Fruit fly (Drosophila melanogaster) whole organism, embryonic: ENCODE measurements around the gene krz.
A peak's percentile ranks its signal among the peaks of the same experiment; 100 is the strongest.

Experiments used
- ATbp ChIP-seq: fragments of 200-800 bp; sonication (Bioruptor generic); optimal IDR thresholded peaks from 2 replicates; lab custom pipeline; 2017; ENCODE audit warnings: missing biosample characterization, mild to moderate bottlenecking, missing genetic modification characterization, missing genetic modification reagents
- Asciz ChIP-seq: fragments of 200-800 bp; sonication (Bioruptor generic); optimal IDR thresholded peaks from 2 replicates; lab custom pipeline; 2017; ENCODE audit warnings: missing biosample characterization, mild to moderate bottlenecking, missing genetic modification characterization, missing genetic modification reagents
- Atf6 ChIP-seq: fragments of 200-800 bp; sonication (Bioruptor generic); IDR thresholded peaks from 2 replicates; pipeline ENCODE4 v1.3.6; 2022; ENCODE audit warnings: missing biosample characterization, missing genetic modification characterization
- Bgb ChIP-seq: fragments of 200-800 bp; sonication (Bioruptor generic); IDR thresholded peaks from 2 replicates; pipeline ENCODE4 v1.3.6; 2022; ENCODE audit warnings: missing biosample characterization, missing genetic modification characterization; ENCODE audit not compliant: partially characterized antibody
- CG10267 ChIP-seq: fragments of 200-800 bp; sonication (Bioruptor generic); optimal IDR thresholded peaks from 2 replicates; lab custom pipeline; 2018; ENCODE audit warnings: missing biosample characterization, mild to moderate bottlenecking, missing genetic modification characterization, moderate library complexity
- CG12155 ChIP-seq: fragments of 200-800 bp; sonication (Bioruptor generic); optimal IDR thresholded peaks from 3 replicates; lab custom pipeline; 2016; ENCODE audit warnings: missing biosample characterization, missing genetic modification characterization
- CG12391 ChIP-seq: fragments of 200-800 bp; sonication (Bioruptor generic); optimal IDR thresholded peaks from 3 replicates; lab custom pipeline; 2018; ENCODE audit warnings: missing biosample characterization, mild to moderate bottlenecking, missing genetic modification characterization, moderate library complexity
- CG12659 ChIP-seq: fragments of 200-800 bp; sonication (Bioruptor generic); optimal IDR thresholded peaks from 3 replicates; lab custom pipeline; 2017; ENCODE audit warnings: mild to moderate bottlenecking, missing biosample characterization, missing genetic modification reagents, missing genetic modification characterization
- CG12744 ChIP-seq: fragments of 200-800 bp; sonication (Bioruptor generic); optimal IDR thresholded peaks from 2 replicates; lab custom pipeline; 2016; ENCODE audit warnings: missing biosample characterization, missing genetic modification characterization
- CG13287 ChIP-seq: fragments of 200-800 bp; sonication (Bioruptor generic); IDR thresholded peaks from 2 replicates; pipeline ENCODE4 v1.3.6; 2022; ENCODE audit warnings: missing biosample characterization, missing genetic modification characterization; ENCODE audit not compliant: partially characterized antibody
- CG14014 ChIP-seq: fragments of 200-800 bp; sonication (Bioruptor generic); IDR thresholded peaks from 2 replicates; pipeline ENCODE4 v1.3.6; 2022; ENCODE audit warnings: missing biosample characterization, missing genetic modification characterization
- CG1603 ChIP-seq: fragments of 200-800 bp; sonication (Bioruptor generic); optimal IDR thresholded peaks from 2 replicates; lab custom pipeline; 2019; ENCODE audit warnings: missing biosample characterization, mild to moderate bottlenecking, missing genetic modification characterization, moderate library complexity
- CG2120 ChIP-seq: fragments of 200-800 bp; sonication (Bioruptor generic); optimal IDR thresholded peaks from 3 replicates; lab custom pipeline; 2016; ENCODE audit warnings: missing biosample characterization, missing genetic modification characterization
- CG2712 ChIP-seq: fragments of 200-800 bp; optimal IDR thresholded peaks from 3 replicates; lab custom pipeline; 2019; ENCODE audit warnings: missing biosample characterization, mild to moderate bottlenecking, missing genetic modification characterization, moderate library complexity
- CG30020 ChIP-seq: fragments of 200-800 bp; optimal IDR thresholded peaks from 2 replicates; lab custom pipeline; 2019; ENCODE audit warnings: missing biosample characterization, mild to moderate bottlenecking, missing genetic modification characterization, moderate library complexity
- CG33213 ChIP-seq: fragments of 200-800 bp; sonication (Bioruptor generic); optimal IDR thresholded peaks from 3 replicates; lab custom pipeline; 2016; ENCODE audit warnings: missing biosample characterization, missing genetic modification characterization
- CG3847 ChIP-seq: fragments of 200-800 bp; sonication (Bioruptor generic); IDR thresholded peaks from 2 replicates; pipeline ENCODE4 v1.3.6; 2022; ENCODE audit warnings: missing biosample characterization, missing genetic modification characterization
- CG4617 ChIP-seq: fragments of 200-800 bp; sonication (Bioruptor generic); optimal IDR thresholded peaks from 3 replicates; lab custom pipeline; 2016; ENCODE audit warnings: missing biosample characterization, missing genetic modification characterization, borderline replicate concordance
- CrebB ChIP-seq: fragments of 200-800 bp; sonication (Bioruptor generic); optimal IDR thresholded peaks from 3 replicates; lab custom pipeline; 2018; ENCODE audit warnings: missing biosample characterization, mild to moderate bottlenecking, missing genetic modification characterization
- E2f2 ChIP-seq: fragments of 200-800 bp; sonication (Bioruptor generic); IDR thresholded peaks from 2 replicates; pipeline ENCODE4 v1.3.6; 2022; ENCODE audit warnings: missing biosample characterization, missing genetic modification characterization
- Ets97D ChIP-seq: fragments of 200-800 bp; sonication (Bioruptor generic); optimal IDR thresholded peaks from 3 replicates; lab custom pipeline; 2016; ENCODE audit warnings: missing biosample characterization, missing genetic modification characterization
- Fer1 ChIP-seq: fragments of 200-800 bp; sonication (Bioruptor generic); optimal IDR thresholded peaks from 2 replicates; lab custom pipeline; 2017; ENCODE audit warnings: missing biosample characterization, mild to moderate bottlenecking, missing genetic modification characterization
- Hr39 ChIP-seq: fragments of >200 bp; optimal IDR thresholded peaks from 2 replicates; lab custom pipeline; 2017
- Jarid2 ChIP-seq: fragments of 200-800 bp; sonication (Bioruptor generic); optimal IDR thresholded peaks from 3 replicates; lab custom pipeline; 2017; ENCODE audit warnings: mild to moderate bottlenecking, missing biosample characterization, missing genetic modification reagents, missing genetic modification characterization
- MBD-R2 ChIP-seq: fragments of 200-800 bp; sonication (Bioruptor generic); IDR thresholded peaks from 2 replicates; pipeline ENCODE4 v1.3.6; 2022; ENCODE audit warnings: missing biosample characterization, missing genetic modification characterization
- Mad ChIP-seq: fragments of 200-800 bp; sonication (Bioruptor generic); optimal IDR thresholded peaks from 2 replicates; lab custom pipeline; 2016; ENCODE audit warnings: missing biosample characterization, missing genetic modification characterization
- NC2α ChIP-seq: fragments of 200-800 bp; sonication (Bioruptor generic); optimal IDR thresholded peaks from 2 replicates; lab custom pipeline; 2016; ENCODE audit warnings: missing biosample characterization, missing genetic modification characterization
- Ptx1 ChIP-seq: fragments of 200-800 bp; sonication (Bioruptor generic); IDR thresholded peaks from 2 replicates; pipeline ENCODE4 v1.3.6; 2022; ENCODE audit warnings: missing biosample characterization, missing genetic modification characterization
- ara ChIP-seq: fragments of 200-800 bp; sonication (Bioruptor generic); IDR thresholded peaks from 2 replicates; pipeline ENCODE4 v1.3.6; 2022; ENCODE audit warnings: missing biosample characterization, missing genetic modification characterization
- chm ChIP-seq: fragments of 200-800 bp; sonication (Bioruptor generic); IDR thresholded peaks from 2 replicates; pipeline ENCODE4 v1.3.6; 2022; ENCODE audit warnings: missing biosample characterization, missing genetic modification characterization
- dm ChIP-seq: fragments of 200-800 bp; sonication (Bioruptor generic); optimal IDR thresholded peaks from 3 replicates; lab custom pipeline; 2016; ENCODE audit warnings: missing biosample characterization, missing genetic modification characterization
- esg ChIP-seq: fragments of 200-800 bp; sonication (Bioruptor generic); conservative IDR thresholded peaks from 2 replicates; pipeline ENCODE4 v1.3.6; 2022; ENCODE audit warnings: missing biosample characterization, missing genetic modification characterization
- gem ChIP-seq: fragments of 200-800 bp; sonication (Bioruptor generic); optimal IDR thresholded peaks from 2 replicates; lab custom pipeline; 2019; ENCODE audit warnings: missing biosample characterization, mild to moderate bottlenecking, missing genetic modification characterization, moderate library complexity
- gro ChIP-seq: fragments of 200-800 bp; sonication (Bioruptor generic); optimal IDR thresholded peaks from 2 replicates; lab custom pipeline; 2016; ENCODE audit warnings: missing biosample characterization, missing genetic modification characterization
- ham ChIP-seq: fragments of 200-800 bp; sonication (Bioruptor generic); IDR thresholded peaks from 2 replicates; pipeline ENCODE4 v1.3.6; 2022; ENCODE audit warnings: missing biosample characterization, missing genetic modification characterization
- hkb ChIP-seq, 2 experiments: fragments of 200-800 bp in 1 of 2; fragments of >200 bp in 1 of 2; sonication (Bioruptor generic) in 1 of 2; IDR thresholded peaks in 1 of 2; optimal IDR thresholded peaks in 1 of 2; 2 replicates each; pipeline versions ENCODE4 v1.3.6 to Lab custom; 2017 to 2022; ENCODE audit warnings: missing biosample characterization in 1 of 2, missing genetic modification characterization in 1 of 2
- ken ChIP-seq: fragments of 200-800 bp; sonication (Bioruptor generic); IDR thresholded peaks from 3 replicates; pipeline ENCODE4 v1.3.6; 2022; ENCODE audit warnings: missing biosample characterization, missing genetic modification characterization
- mam ChIP-seq: fragments of 200-800 bp; sonication (Bioruptor generic); optimal IDR thresholded peaks from 3 replicates; lab custom pipeline; 2016; ENCODE audit warnings: missing biosample characterization, missing genetic modification characterization
- pho ChIP-seq: fragments of 200-800 bp; sonication (Bioruptor generic); optimal IDR thresholded peaks from 2 replicates; lab custom pipeline; 2016; ENCODE audit warnings: missing biosample characterization, missing genetic modification characterization
- phol ChIP-seq: fragments of 200-800 bp; sonication (Bioruptor generic); optimal IDR thresholded peaks from 3 replicates; lab custom pipeline; 2018; ENCODE audit warnings: missing biosample characterization, mild to moderate bottlenecking, missing genetic modification characterization, moderate library complexity
- ro ChIP-seq: fragments of 200-800 bp; sonication (Bioruptor generic); IDR thresholded peaks from 2 replicates; pipeline ENCODE4 v1.3.6; 2022; ENCODE audit warnings: missing biosample characterization, missing genetic modification characterization
- sens ChIP-seq: fragments of 200-800 bp; sonication (Bioruptor generic); peaks from one replicate; lab custom pipeline; 2016; ENCODE audit warnings: missing biosample characterization, missing genetic modification characterization
- seq ChIP-seq: fragments of 200-800 bp; sonication (Bioruptor generic); IDR thresholded peaks from 2 replicates; pipeline ENCODE4 v1.3.6; 2022; ENCODE audit warnings: missing biosample characterization, missing genetic modification characterization
- slp2 ChIP-seq: fragments of 200-800 bp; sonication (Bioruptor generic); optimal IDR thresholded peaks from 2 replicates; lab custom pipeline; 2016; ENCODE audit warnings: missing biosample characterization, missing genetic modification characterization
- tgo ChIP-seq: fragments of 200-800 bp; sonication (Bioruptor generic); IDR thresholded peaks from 3 replicates; pipeline ENCODE4 v1.3.6; 2022; ENCODE audit warnings: missing biosample characterization, missing genetic modification characterization
- tin ChIP-seq: fragments of 200-800 bp; sonication (Bioruptor generic); optimal IDR thresholded peaks from 3 replicates; lab custom pipeline; 2016; ENCODE audit warnings: missing biosample characterization, missing genetic modification characterization
- trem ChIP-seq: fragments of 200-800 bp; optimal IDR thresholded peaks from 3 replicates; lab custom pipeline; 2019; ENCODE audit warnings: missing biosample characterization, mild to moderate bottlenecking, missing genetic modification characterization, moderate library complexity
- zf30C ChIP-seq: fragments of 200-800 bp; sonication (Bioruptor generic); optimal IDR thresholded peaks from 3 replicates; lab custom pipeline; 2018; ENCODE audit warnings: missing biosample characterization, mild to moderate bottlenecking, missing genetic modification characterization
- zfh2 ChIP-seq: fragments of 200-800 bp; sonication (Bioruptor generic); optimal IDR thresholded peaks from 2 replicates; lab custom pipeline; 2016; ENCODE audit warnings: missing biosample characterization, missing genetic modification characterization

Gene krz

DNA sequence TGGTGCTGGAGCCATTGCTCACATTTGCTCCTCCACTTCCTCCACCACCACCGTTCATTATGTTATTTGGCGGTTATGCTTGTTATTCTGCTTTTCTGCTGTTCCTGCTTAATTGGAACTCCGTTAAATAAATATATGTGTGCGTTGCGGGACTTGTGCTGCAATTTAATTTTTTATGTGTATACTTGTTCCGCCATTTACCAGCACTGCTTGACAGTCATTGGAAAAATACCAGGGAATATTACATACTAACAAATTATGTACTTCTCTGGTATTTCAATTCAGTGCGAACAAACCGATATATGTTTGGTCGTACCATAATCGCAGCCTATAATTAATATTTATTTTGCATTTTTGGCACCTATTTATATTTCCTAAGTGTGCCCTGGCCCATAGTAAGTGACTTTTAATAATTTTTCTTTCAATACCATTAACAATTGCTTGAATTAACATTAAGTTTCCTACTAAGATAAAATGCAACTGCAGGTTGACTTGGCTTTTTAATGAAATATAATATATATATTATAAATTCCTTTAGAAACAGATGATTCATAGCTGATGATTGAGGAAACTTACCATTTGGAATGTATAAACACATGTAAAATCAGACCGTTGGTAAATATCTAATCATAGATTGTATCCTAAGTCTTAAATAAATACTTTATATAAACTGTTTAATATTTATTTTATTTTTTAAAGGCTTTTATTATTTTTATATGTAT is at the start of gene krz, which contains the start of gene mod (continued):
- 0 out of 2 replicates have a peak, but pooled peaks have one; percentile 5 for TF ChIP-seq CG14014
- TF ChIP-seq CG12659 (GFP tag; lab: Kevin White, UChicago): peak; percentile 22
- peak; percentile 57 for TF ChIP-seq CG1603 (tag; lab: Kevin White, UChicago)
- peak; percentile 20 for TF ChIP-seq CG12155 (GFP tag; lab: Kevin White, UChicago)
- TF ChIP-seq Mad (GFP tag; lab: Kevin White, UChicago): peak; percentile 3
- 0 out of 2 replicates have a peak, but pooled peaks have one; percentile 7 for TF ChIP-seq esg
- peak; percentile 11 for TF ChIP-seq tin (GFP tag; lab: Kevin White, UChicago)
- TF ChIP-seq E2f2: peak; percentile 27; the same call in 1 of the 2 replicates
- peak; percentile 32 for TF ChIP-seq CG12391 (tag; lab: Kevin White, UChicago)
- peak; percentile 45 for TF ChIP-seq gro (GFP tag; lab: Kevin White, UChicago)
- peak; percentile 50 for TF ChIP-seq CG2120
- TF ChIP-seq NC2α (GFP tag; lab: Kevin White, UChicago): peak; percentile 16
- TF ChIP-seq CG30020: peak; percentile 92
- TF ChIP-seq pho: peak; percentile 30
- peak; percentile 29 for TF ChIP-seq CG12744 (GFP tag; lab: Kevin White, UChicago)
- TF ChIP-seq sens (GFP tag; lab: Kevin White, UChicago): peak; percentile 91
- TF ChIP-seq ken (GFP tag; lab: Robert Waterston, UW): no peak
- no peak for TF ChIP-seq hkb (optimal IDR thresholded peaks at IDR 0.05; lab: Kevin White, UChicago)
- peak; percentile 25; the same call in 1 of the 2 replicates for TF ChIP-seq hkb (GFP tag; IDR thresholded peaks at IDR 0.05; lab: Robert Waterston, UW)
- peak; percentile 41 for TF ChIP-seq gem (tag; lab: Kevin White, UChicago)
- TF ChIP-seq chm (GFP tag; lab: Robert Waterston, UW): peak; percentile 49; the same call in 1 of the 2 replicates
- TF ChIP-seq CG33213: peak; percentile 35
- peak; percentile 40 for TF ChIP-seq dm (GFP tag; lab: Kevin White, UChicago)
- TF ChIP-seq ATbp (GFP tag; lab: Kevin White, UChicago): no peak
- TF ChIP-seq slp2 (GFP tag; lab: Kevin White, UChicago): no peak
- peak; percentile 7 for TF ChIP-seq Fer1 (GFP tag; lab: Kevin White, UChicago)
- peak; percentile 10 for TF ChIP-seq CrebB (tag; lab: Kevin White, UChicago)
- TF ChIP-seq zf30C (GFP tag; lab: Kevin White, UChicago): peak; percentile 68
- peak; percentile 2 for TF ChIP-seq zfh2 (GFP tag; lab: Kevin White, UChicago)
- TF ChIP-seq tgo (GFP tag; lab: Robert Waterston, UW): peak; percentile 48; the same call in 1 of the 3 replicates
- peak; percentile 59 for TF ChIP-seq Atf6
- peak; percentile 12 for TF ChIP-seq phol (tag; lab: Kevin White, UChicago)
- TF ChIP-seq mam: peak; percentile 40
- TF ChIP-seq trem: peak; percentile 28
- no peak for TF ChIP-seq seq (GFP tag; lab: Robert Waterston, UW)
- TF ChIP-seq CG3847 (GFP tag; lab: Robert Waterston, UW): peak; percentile 51; the same call in 1 of the 2 replicates
- TF ChIP-seq ara: no peak
- no peak for TF ChIP-seq ham (GFP tag; lab: Robert Waterston, UW)
- peak; percentile 37; the same call in 1 of the 2 replicates for TF ChIP-seq CG13287
- TF ChIP-seq CG2712: peak; percentile 7
- TF ChIP-seq MBD-R2 (GFP tag; lab: Robert Waterston, UW): peak; percentile 71; the same call in 1 of the 2 replicates
- TF ChIP-seq Ptx1 (GFP tag; lab: Robert Waterston, UW): 0 out of 2 replicates have a peak, but pooled peaks have one; percentile 30
- TF ChIP-seq ro: no peak
- TF ChIP-seq CG10267 (tag; lab: Kevin White, UChicago): peak; percentile 72
- TF ChIP-seq Jarid2 (GFP tag; lab: Kevin White, UChicago): peak; percentile 21
- no peak for TF ChIP-seq Asciz
- TF ChIP-seq CG4617: peak; percentile 86
- TF ChIP-seq Ets97D: peak; percentile 44
- peak; percentile 51; the same call in 1 of the 2 replicates for TF ChIP-seq Bgb (GFP tag; lab: Robert Waterston, UW)
- TF ChIP-seq Hr39 (lab: Kevin White, UChicago): no peak
